Worm (Caenorhabditis elegans) whole organism, midembryonic: ENCODE data around the gene F15H10.9.
A peak's percentile ranks its signal among the peaks of the same experiment; 100 is the strongest.
"Not testable (repeated sequence)": the region's sequence is repeated elsewhere in the genome, so short reads cannot be mapped to it uniquely, and the experiment has no call there.

Source experiments
- flt-1 ChIP-seq: fragments of 200-800 bp; sonication (Bioruptor generic); IDR thresholded peaks from 2 replicates; pipeline ENCODE4 v1.3.6; 2022; ENCODE audit warnings: missing genetic modification characterization, missing compliant biosample characterization
- klf-2 ChIP-seq: fragments of 200-800 bp; sonication (Bioruptor generic); conservative IDR thresholded peaks from 2 replicates; pipeline ENCODE4 v1.3.6; 2022; ENCODE audit warnings: missing genetic modification reagents, missing genetic modification characterization, missing compliant biosample characterization
- ref-1 ChIP-seq: fragments of 200-800 bp; sonication (Bioruptor generic); conservative IDR thresholded peaks from 2 replicates; pipeline ENCODE4 v1.3.6; 2022; ENCODE audit warnings: missing genetic modification reagents, missing genetic modification characterization, missing compliant biosample characterization
- tab-1 ChIP-seq: fragments of 200-800 bp; sonication (Bioruptor generic); IDR thresholded peaks from 2 replicates; pipeline ENCODE4 v1.3.6; 2022; ENCODE audit warnings: missing genetic modification characterization, missing compliant biosample characterization
- ztf-23 ChIP-seq: fragments of 200-800 bp; sonication (Bioruptor generic); IDR thresholded peaks from 2 replicates; pipeline ENCODE4 v1.3.6; 2022; ENCODE audit warnings: missing genetic modification reagents, missing genetic modification characterization, missing compliant biosample characterization

- TF ChIP-seq ztf-23 (GFP tag; lab: Robert Waterston, UW) (peak; percentile 85), klf-2 (peak; percentile 89), flt-1 (peak; percentile 90), ref-1 (GFP tag; lab: Robert Waterston, UW) (peak; percentile 61; the same call in 1 of the 2 replicates)
- TF ChIP-seq tab-1 (GFP tag; lab: Robert Waterston, UW), result not testable (repeated sequence)
Observed at ce11 chrV:10450355-10450754, 35.8 kb upstream of the F15H10.9 start.
